Fruit fly (Drosophila melanogaster) whole organism: ENCODE results near the gene Max.
A peak's percentile ranks its signal among the peaks of the same experiment; 100 is the strongest.

Source experiments
- CG8478 ChIP-seq: fragments of >200 bp; optimal IDR thresholded peaks from 2 replicates; lab custom pipeline; 2018; ENCODE audit warnings: inconsistent platforms
- Dll ChIP-seq: fragments of >200 bp; optimal IDR thresholded peaks from 2 replicates; lab custom pipeline; 2017
- EcR ChIP-seq, 2 experiments: fragments of >200 bp; optimal IDR thresholded peaks; 2 replicates each; lab custom pipeline; 2017; ENCODE audit warnings: missing biosample characterization in 2 of 2, missing genetic modification characterization in 2 of 2, missing genetic modification reagents in 2 of 2
- pan ChIP-seq: fragments of >200 bp; optimal IDR thresholded peaks from 2 replicates; lab custom pipeline; 2017
- psq ChIP-seq: fragments of >200 bp; optimal IDR thresholded peaks from 2 replicates; lab custom pipeline; 2017
- usp ChIP-seq: fragments of >200 bp; optimal IDR thresholded peaks from 2 replicates; lab custom pipeline; 2017; ENCODE audit warnings: missing biosample characterization, missing genetic modification characterization, mixed read lengths

The Max gene

dm6 chr3L:19275491-19275890 is 11.5 kb upstream of the Max start, which contains the start of gene CG14086:
TSS of gene CG14086 (plus strand) at chr3L:19275791.
- TF ChIP-seq usp (no peak), psq (no peak), CG8478 (lab: Kevin White, UChicago) (no peak), pan (lab: Kevin White, UChicago) (no peak), EcR (GFP tag; optimal IDR thresholded peaks at IDR 0.05; lab: Kevin White, UChicago) (no peak), Dll (no peak)

DNA sequence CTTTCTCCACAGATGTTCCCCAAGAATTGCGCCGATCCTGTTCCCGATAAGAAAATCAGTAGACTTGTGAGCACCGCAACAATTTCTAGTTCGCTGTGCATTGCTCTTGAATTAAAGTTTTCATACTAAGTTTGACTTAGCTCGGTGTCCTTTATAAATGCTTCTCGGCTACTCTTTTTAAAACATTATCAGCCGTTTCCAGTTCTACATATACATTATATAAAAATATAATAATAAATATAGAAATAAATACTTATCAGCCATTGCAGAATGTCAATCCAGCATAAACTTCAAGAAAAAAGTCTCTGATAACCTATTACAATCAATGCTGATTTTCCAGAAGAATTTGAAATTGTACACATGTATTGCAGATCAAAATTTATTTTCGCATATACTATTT is 6.6 kb upstream of the Max start, which contains the start of gene CG14088:
Gene CG14088, minus strand, starts transcription at position 101 of the 400 bp plus-strand sequence.
- TF ChIP-seq pan (lab: Kevin White, UChicago) (no peak), Dll (no peak), CG8478 (lab: Kevin White, UChicago) (no peak), psq (no peak), usp (no peak), EcR (GFP tag; optimal IDR thresholded peaks at IDR 0.05; lab: Kevin White, UChicago) (no peak)

dm6 chr3L:19268720-19269401 is 4.9 kb upstream of the Max start, which contains the start of the genes Aldh7A1 and CG14085:
TSS of gene Aldh7A1 (minus strand) at chr3L:19268913.
TSS of gene CG14085 (plus strand) at chr3L:19269351.
- TF ChIP-seq CG8478 (lab: Kevin White, UChicago): no peak
- no peak for TF ChIP-seq Dll
- no peak for TF ChIP-seq usp
- no peak for TF ChIP-seq pan (lab: Kevin White, UChicago)
- no peak for TF ChIP-seq EcR (GFP tag; optimal IDR thresholded peaks at IDR 0.05; lab: Kevin White, UChicago)
- TF ChIP-seq psq: no peak

dm6 chr3L:19265761-19266160 is 1.8 kb upstream of the Max start, which contains the start of gene CG45081:
TSS of gene CG45081 (plus strand) at chr3L:19266061.
- no peak for TF ChIP-seq Dll
- no peak for TF ChIP-seq CG8478 (lab: Kevin White, UChicago)
- no peak for TF ChIP-seq psq

DNA sequence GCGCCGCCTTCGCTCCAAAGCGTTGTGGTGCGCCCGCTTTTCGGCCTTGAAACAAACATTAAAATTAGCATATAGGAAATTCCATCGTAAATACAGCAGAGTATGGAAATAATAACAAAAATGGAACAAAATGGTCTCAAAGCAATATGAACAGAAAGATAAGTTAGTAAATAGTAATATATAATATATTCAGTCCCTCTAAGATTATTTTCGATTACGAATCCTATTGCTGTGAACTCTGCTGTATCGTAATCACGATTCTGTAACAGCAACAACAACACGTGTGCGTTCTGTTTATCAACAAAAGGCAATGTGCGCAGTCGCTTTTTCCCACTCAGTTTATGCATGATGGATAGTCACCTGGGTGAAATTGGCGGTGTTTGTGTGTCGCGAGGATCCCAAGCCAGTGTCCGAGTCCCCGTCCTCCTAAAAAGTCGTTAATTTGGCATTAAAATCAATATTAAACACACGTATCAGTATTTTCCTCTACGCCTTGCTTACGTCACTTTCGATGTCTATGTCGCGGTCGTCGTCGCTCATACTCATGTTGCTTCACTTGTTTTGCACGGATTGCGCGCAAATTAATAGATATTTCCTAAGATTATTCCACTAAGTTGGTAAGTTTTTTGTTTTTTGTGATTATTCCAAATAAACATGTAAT is 374 bp downstream of the Max start, which contains the start of the genes CG42374 and Mettl5:
Gene CG42374, plus strand, starts transcription at position 287 of the 661 bp plus-strand sequence.
Gene Mettl5, plus strand, starts transcription at position 287 of the 661 bp plus-strand sequence.
- TF ChIP-seq pan (lab: Kevin White, UChicago) (no peak), EcR (GFP tag; optimal IDR thresholded peaks at IDR 0.05; lab: Kevin White, UChicago) (no peak), psq (no peak), usp (no peak), CG8478 (lab: Kevin White, UChicago) (no peak), Dll (no peak)

DNA sequence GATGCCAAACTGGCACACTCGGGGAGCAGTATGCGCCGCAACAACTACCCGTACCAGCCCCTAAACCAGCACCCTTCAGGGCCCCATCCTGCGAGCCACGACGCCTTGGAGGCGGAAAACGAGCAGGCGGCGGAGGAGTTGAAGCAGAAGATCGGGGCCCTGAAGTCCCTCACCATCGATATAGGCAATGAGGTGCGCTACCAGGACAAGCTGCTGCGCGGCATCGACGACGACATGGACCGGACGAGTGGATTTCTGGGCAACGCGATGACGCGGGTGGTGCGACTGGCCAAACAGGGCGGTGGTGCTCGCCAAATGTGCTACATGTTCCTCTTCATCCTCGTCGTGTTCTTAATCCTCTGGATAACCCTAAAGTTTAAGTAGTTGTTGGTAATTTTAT is 2.3 kb downstream of the Max start:
- TF ChIP-seq pan (lab: Kevin White, UChicago) (no peak), EcR (GFP tag; optimal IDR thresholded peaks at IDR 0.05; lab: Kevin White, UChicago) (no peak), psq (no peak), Dll (no peak), usp (no peak), CG8478 (lab: Kevin White, UChicago) (no peak)

DNA sequence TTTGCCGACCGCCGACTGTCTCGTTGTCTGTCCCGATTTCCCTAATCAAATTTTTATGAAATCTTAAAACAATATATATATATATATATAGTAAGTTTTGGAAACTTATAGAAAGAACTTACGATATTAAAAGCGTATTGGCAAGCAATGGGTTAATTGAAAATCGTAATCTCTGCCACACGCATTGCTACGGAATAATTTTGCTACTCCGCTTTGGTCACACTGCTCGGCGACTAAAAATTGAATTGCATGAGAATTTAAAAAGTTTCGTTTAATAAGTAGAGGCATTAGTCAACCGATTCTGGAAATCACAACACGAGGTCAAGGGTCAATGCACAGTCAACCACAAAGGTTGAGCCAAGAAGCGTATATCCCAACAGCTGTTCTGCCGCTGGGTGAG is 2.8 kb downstream of the Max start, which contains the start of gene Bet1:
Gene Bet1, plus strand, starts transcription at position 182 of the 400 bp plus-strand sequence.
- TF ChIP-seq usp (no peak), CG8478 (lab: Kevin White, UChicago) (no peak), pan (lab: Kevin White, UChicago) (no peak), EcR (GFP tag; optimal IDR thresholded peaks at IDR 0.05; lab: Kevin White, UChicago) (no peak), Dll (no peak), psq (no peak)

DNA sequence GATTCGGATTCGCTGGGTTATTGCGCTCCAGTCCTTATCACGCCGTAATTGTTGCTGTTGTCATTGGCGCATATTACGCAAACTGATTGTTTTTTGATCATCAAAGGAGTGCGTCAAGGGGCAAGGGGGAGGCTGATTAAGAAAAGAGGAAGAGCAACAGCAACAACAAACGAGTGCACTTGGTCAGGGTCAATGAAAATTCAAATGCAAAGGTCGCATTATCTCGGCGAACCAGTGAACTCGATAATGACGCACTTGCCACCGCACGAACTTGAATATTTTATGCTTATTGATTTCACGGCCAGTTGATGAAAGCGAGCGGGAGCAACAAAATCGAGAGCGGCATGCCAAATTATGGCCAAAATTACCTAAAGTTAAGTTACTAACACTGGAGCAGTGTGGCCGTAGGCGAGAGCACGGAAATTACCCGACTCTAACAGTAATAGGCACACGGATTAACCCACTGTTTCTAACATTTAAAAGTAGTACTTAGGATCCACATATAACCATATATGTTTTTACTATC is 3.6 kb downstream of the Max start, which contains the start of gene nes:
Gene nes, minus strand, starts transcription at position 402 of the 526 bp plus-strand sequence.
- TF ChIP-seq EcR (GFP tag; optimal IDR thresholded peaks at IDR 0.05; lab: Kevin White, UChicago) (peak in 1 of 2 experiments; percentile 79), psq (no peak)

DNA sequence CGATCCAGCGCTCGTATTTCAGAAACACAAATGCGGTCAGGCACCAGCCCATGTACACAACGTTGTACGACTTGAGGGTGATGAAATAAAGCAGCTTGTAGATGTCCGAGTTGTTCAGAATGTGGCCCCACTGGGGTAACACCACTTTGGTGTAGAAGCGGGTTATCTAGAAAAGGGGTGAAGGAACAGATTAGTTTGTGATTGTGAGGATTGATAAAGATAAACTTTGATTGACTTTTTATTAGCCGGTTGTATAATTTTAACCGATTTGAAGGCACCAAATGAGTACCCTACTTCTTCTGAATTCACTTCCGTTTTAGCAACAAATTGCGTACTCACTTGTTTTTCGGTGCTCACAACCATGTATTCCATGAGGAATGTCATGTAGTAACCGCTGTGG is 5.8 kb downstream of the Max start:
- TF ChIP-seq pan (lab: Kevin White, UChicago): no peak
- TF ChIP-seq EcR (GFP tag; optimal IDR thresholded peaks at IDR 0.05; lab: Kevin White, UChicago): no peak
- no peak for TF ChIP-seq psq

dm6 chr3L:19254715-19255428 is 9.1 kb downstream of the Max start, which contains the start of the genes mRpL21 and rept:
TSS of gene mRpL21 (minus strand) at chr3L:19255061.
TSS of gene rept (plus strand) at chr3L:19255340.
- TF ChIP-seq psq (no peak), pan (lab: Kevin White, UChicago) (no peak), CG8478 (lab: Kevin White, UChicago) (no peak), usp (no peak), EcR (GFP tag; optimal IDR thresholded peaks at IDR 0.05; lab: Kevin White, UChicago) (no peak), Dll (no peak)

dm6 chr3L:19251643-19252042 is 12.3 kb downstream of the Max start:
- TF ChIP-seq psq (no peak), Dll (no peak), EcR (GFP tag; optimal IDR thresholded peaks at IDR 0.05; lab: Kevin White, UChicago) (no peak), pan (lab: Kevin White, UChicago) (no peak), usp (no peak), CG8478 (lab: Kevin White, UChicago) (no peak)

- TF ChIP-seq EcR (GFP tag; optimal IDR thresholded peaks at IDR 0.05; lab: Kevin White, UChicago) (no peak), psq (no peak), CG8478 (lab: Kevin White, UChicago) (no peak), Dll (no peak), usp (no peak), pan (lab: Kevin White, UChicago) (no peak)
Measured at dm6 chr3L:19237780-19238179, 26.2 kb downstream of the Max start.
